Fruit fly (Drosophila melanogaster): Measurements from ENCODE around the gene Ncoa6.

The Ncoa6 gene

DNA sequence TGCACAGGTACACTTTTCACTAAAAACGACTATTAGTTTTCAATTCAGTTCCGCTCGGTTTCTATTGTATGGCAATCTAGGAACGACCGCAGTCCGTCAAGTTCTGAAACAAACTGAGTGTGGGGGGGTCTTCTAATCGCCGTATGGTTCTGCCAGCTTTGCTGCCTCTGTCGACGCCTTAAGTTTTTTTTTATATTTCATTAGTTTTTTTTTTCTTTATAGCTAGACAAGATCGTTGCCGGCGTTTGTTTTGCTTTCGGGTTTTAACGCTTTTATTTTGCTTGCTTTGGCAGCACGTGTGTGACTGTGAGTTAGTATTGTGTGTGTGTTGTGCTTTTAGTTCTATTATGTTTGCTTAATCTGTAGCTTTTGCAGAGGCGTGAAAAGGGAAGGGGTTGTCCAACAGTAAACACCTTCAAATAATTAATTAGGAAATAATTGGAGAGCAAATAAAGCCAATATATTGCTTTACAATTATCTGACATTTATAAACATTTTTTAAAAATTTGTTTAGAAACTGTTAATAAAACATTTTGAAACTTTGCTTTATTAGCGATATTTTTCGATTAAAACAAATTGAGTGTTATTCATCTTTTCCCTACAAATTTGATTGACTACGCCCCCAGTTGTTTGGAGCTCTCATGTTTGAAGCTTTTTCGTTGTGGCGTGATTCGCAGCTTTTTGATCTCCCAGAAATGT, 15.8 kb upstream of the Ncoa6 start, which contains the start of gene Acsf2 (continued):
- TF ChIP-seq HHEX (GFP tag; optimal IDR thresholded peaks at IDR 0.05) (peak; percentile 97), en (GFP tag; optimal IDR thresholded peaks at IDR 0.05) (peak; percentile 79), CG15601 (tag; optimal IDR thresholded peaks at IDR 0.05) (peak; percentile 25), CG1792 (GFP tag; optimal IDR thresholded peaks at IDR 0.05) (peak; percentile 90), ato (GFP tag; IDR thresholded peaks at IDR 0.05; ENCODE audit: partially characterized antibody) (no peak), CG14860 (GFP tag; IDR thresholded peaks at IDR 0.05; ENCODE audit: partially characterized antibody) (no peak), BtbVII (GFP tag; optimal IDR thresholded peaks at IDR 0.05) (peak; percentile 97), Hr3 (GFP tag; optimal IDR thresholded peaks at IDR 0.05) (peak; percentile 93), slp2 (GFP tag; optimal IDR thresholded peaks at IDR 0.05) (peak; percentile 91), vnd (GFP tag; IDR thresholded peaks at IDR 0.05; ENCODE audit: partially characterized antibody) (no peak), Ets65A (GFP tag) (peak; percentile 98), CG10274 (GFP tag; optimal IDR thresholded peaks at IDR 0.05) (peak; percentile 87), YL-1 (GFP tag; optimal IDR thresholded peaks at IDR 0.05) (peak; percentile 59), Sox102F (GFP tag; optimal IDR thresholded peaks at IDR 0.05) (peak; percentile 89), CG14667 (GFP tag; IDR thresholded peaks at IDR 0.05) (peak; percentile 92), CG4404 (GFP tag; IDR thresholded peaks at IDR 0.05) (peak; percentile 96), maf-S (GFP tag; optimal IDR thresholded peaks at IDR 0.05) (peak; percentile 95), CG10209 (GFP tag; optimal IDR thresholded peaks at IDR 0.05) (peak; percentile 96), p53 (GFP tag; optimal IDR thresholded peaks at IDR 0.05) (peak; percentile 55), CG12071 (GFP tag; optimal IDR thresholded peaks at IDR 0.05) (peak; percentile 87), Hr78 (GFP tag; optimal IDR thresholded peaks at IDR 0.05) (no peak), CG11695 (GFP tag; IDR thresholded peaks at IDR 0.05) (peak; percentile 97), lab (GFP tag; optimal IDR thresholded peaks at IDR 0.05) (peak; percentile 99), HmgD (GFP tag; optimal IDR thresholded peaks at IDR 0.05) (peak; percentile 59), pan (optimal IDR thresholded peaks at IDR 0.05) (no peak), pan (GFP tag; optimal IDR thresholded peaks at IDR 0.05 in 1 of 2, IDR thresholded peaks at IDR 0.05 in 1 of 2) (peak in 1 of 2 experiments; percentile 97), Ptx1 (GFP tag; IDR thresholded peaks at IDR 0.05) (peak; percentile 97), D (optimal IDR thresholded peaks at IDR 0.05) (no peak), D (GFP tag; optimal IDR thresholded peaks at IDR 0.05) (peak; percentile 33), Hmr (GFP tag; optimal IDR thresholded peaks at IDR 0.05) (peak; percentile 99), nerfin-1 (tag; optimal IDR thresholded peaks at IDR 0.05) (peak; percentile 77), Elba2 (GFP tag; optimal IDR thresholded peaks at IDR 0.05) (no peak), CG7839 (tag; optimal IDR thresholded peaks at IDR 0.05) (peak; percentile 98), CG3726 (GFP tag; IDR thresholded peaks at IDR 0.05) (peak; percentile 76; the same call in 1 of the 3 replicates), gem (tag; optimal IDR thresholded peaks at IDR 0.05) (peak; percentile 98), ara (GFP tag; IDR thresholded peaks at IDR 0.05) (peak; percentile 68), CG6175 (GFP tag; IDR thresholded peaks at IDR 0.05) (peak; percentile 93), grn (GFP tag; optimal IDR thresholded peaks at IDR 0.05) (peak; percentile 50), gce (GFP tag; IDR thresholded peaks at IDR 0.05) (peak; percentile 50; the same call in 1 of the 3 replicates), CG7556 (GFP tag; optimal IDR thresholded peaks at IDR 0.05) (peak; percentile 97), Med (GFP tag) (peak; percentile 99), CG33213 (GFP tag; optimal IDR thresholded peaks at IDR 0.05) (peak; percentile 83), CG4360 (GFP tag; IDR thresholded peaks at IDR 0.05) (no peak), inv (GFP tag; IDR thresholded peaks at IDR 0.05; ENCODE audit: partially characterized antibody) (no peak), CG7745 (tag; optimal IDR thresholded peaks at IDR 0.05) (no peak), CG14050 (GFP tag; IDR thresholded peaks at IDR 0.05) (peak; percentile 89), CG11085 (GFP tag; IDR thresholded peaks at IDR 0.05) (peak; percentile 96), gcm2 (GFP tag; optimal IDR thresholded peaks at IDR 0.05) (peak; percentile 63), CG4424 (GFP tag; optimal IDR thresholded peaks at IDR 0.05) (peak; percentile 90)

All from whole organism, embryonic.